Fruit fly (Drosophila melanogaster) whole organism, wandering third instar larva: Measurements from ENCODE around the gene CG14391.

Experiments used
- HLH106 ChIP-seq: fragments of 200-800 bp; optimal IDR thresholded peaks from 3 replicates; lab custom pipeline; 2019; ENCODE audit warnings: missing biosample characterization, mild to moderate bottlenecking, missing genetic modification characterization, moderate library complexity
- Hr83 ChIP-seq: fragments of 200-300 bp; sonication (Bioruptor generic); optimal IDR thresholded peaks from 2 replicates; lab custom pipeline; 2016; ENCODE audit warnings: missing biosample characterization, mild to moderate bottlenecking, missing genetic modification characterization, moderate library complexity; ENCODE audit not compliant: poor library complexity, severe bottlenecking
- dl ChIP-seq, 2 experiments: fragments of 175-275, 200-275 bp in 1 of 2; fragments of 200-275 bp in 1 of 2; sonication (Bioruptor generic); optimal IDR thresholded peaks; lab custom pipeline; 2018; ENCODE audit warnings: mild to moderate bottlenecking in 2 of 2, missing biosample characterization in 2 of 2, missing genetic modification characterization in 2 of 2, moderate library complexity in 2 of 2; ENCODE audit not compliant: partially characterized antibody in 2 of 2, insufficient read depth in 1 of 2
- ey ChIP-seq: fragments of 200-800 bp; sonication (Bioruptor generic); optimal IDR thresholded peaks from 2 replicates; lab custom pipeline; 2016; ENCODE audit warnings: missing biosample characterization, missing genetic modification characterization
- h ChIP-seq: fragments of 200-800 bp; sonication (Bioruptor generic); optimal IDR thresholded peaks from 3 replicates; lab custom pipeline; 2016; ENCODE audit warnings: missing biosample characterization, mild to moderate bottlenecking, missing genetic modification characterization
- pan ChIP-seq: fragments of >200 bp; optimal IDR thresholded peaks from 2 replicates; lab custom pipeline; 2017
- psq ChIP-seq: fragments of 200-800 bp; sonication (Bioruptor generic); optimal IDR thresholded peaks from 3 replicates; lab custom pipeline; 2017; ENCODE audit warnings: missing biosample characterization, mild to moderate bottlenecking, missing genetic modification characterization, moderate library complexity

DNA sequence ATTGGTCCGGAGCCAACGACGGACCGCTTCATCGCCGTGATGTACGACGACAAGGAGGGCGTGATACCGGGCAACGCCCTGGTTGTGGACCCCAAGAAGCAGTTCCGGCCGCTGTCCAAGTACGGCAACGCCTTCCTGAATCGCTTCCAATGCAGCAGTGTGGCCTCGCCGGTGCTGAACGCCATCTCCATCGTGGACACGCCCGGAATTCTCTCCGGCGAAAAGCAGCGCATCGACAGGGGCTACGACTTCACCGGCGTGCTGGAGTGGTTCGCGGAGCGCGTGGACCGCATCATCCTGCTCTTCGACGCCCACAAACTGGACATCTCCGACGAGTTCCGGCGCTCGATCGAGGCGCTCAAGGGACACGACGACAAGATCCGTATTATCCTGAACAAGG lies 3.7 kb upstream of the CG14391 start:
- TF ChIP-seq psq (GFP tag; lab: Kevin White, UChicago) (no peak), dl (GFP tag; optimal IDR thresholded peaks at IDR 0.05; lab: Kevin White, UChicago; ENCODE audit: insufficient read depth in 1 of 2, partially characterized antibody in 2 of 2) (no peak), pan (lab: Kevin White, UChicago) (no peak), ey (GFP tag; lab: Kevin White, UChicago) (no peak), h (no peak), Hr83 (no peak), HLH106 (no peak)
